Worm (Caenorhabditis elegans) whole organism, L1 larva: ENCODE data around the gene T23F11.4.
A peak's percentile ranks its signal among the peaks of the same experiment; 100 is the strongest.

Experiments
- F16B12.6 ChIP-seq: fragments of 150-350 bp; optimal IDR thresholded peaks from 2 replicates; lab custom pipeline; 2014; ENCODE audit warnings: missing biosample characterization, missing genetic modification characterization
- aha-1 ChIP-seq: fragments of 150-350 bp; optimal IDR thresholded peaks from 2 replicates; lab custom pipeline; 2014; ENCODE audit warnings: missing biosample characterization, missing genetic modification characterization
- aly-2 ChIP-seq: fragments of 150-350 bp; optimal IDR thresholded peaks from 2 replicates; lab custom pipeline; 2014; ENCODE audit warnings: missing biosample characterization, missing genetic modification characterization
- ceh-63 ChIP-seq: fragments of 200-800 bp; sonication (Bioruptor generic); optimal IDR thresholded peaks from 2 replicates; lab custom pipeline; 2018; ENCODE audit warnings: mild to moderate bottlenecking, missing genetic modification characterization, missing compliant biosample characterization
- ceh-88 ChIP-seq: fragments of 200-800 bp; sonication (Bioruptor generic); IDR thresholded peaks from 2 replicates; pipeline ENCODE4 v1.3.6; 2022; ENCODE audit warnings: missing genetic modification characterization, missing compliant biosample characterization
- ceh-90 ChIP-seq: sonication (generic microtip); optimal IDR thresholded peaks from 2 replicates; lab custom pipeline; 2016; ENCODE audit warnings: missing genetic modification characterization, missing compliant biosample characterization
- dsc-1 ChIP-seq: sonication (generic microtip); optimal IDR thresholded peaks from 2 replicates; lab custom pipeline; 2016; ENCODE audit warnings: mild to moderate bottlenecking, missing genetic modification characterization, missing compliant biosample characterization
- efl-1 ChIP-seq, 4 experiments: fragments of 150-350 bp; optimal IDR thresholded peaks in 3 of 4; peaks in 1 of 4; 1 replicate in 1 of 4; 2 replicates in 3 of 4; lab custom pipeline; 2014; ENCODE audit warnings: missing biosample characterization in 2 of 4, missing genetic modification characterization in 2 of 4, missing genetic modification reagents in 2 of 4
- elt-2 ChIP-seq: sonication (generic microtip); optimal IDR thresholded peaks from 2 replicates; lab custom pipeline; 2016; ENCODE audit warnings: missing genetic modification characterization, mild to moderate bottlenecking, inconsistent platforms, missing compliant biosample characterization, missing genetic modification reagents
- fkh-10 ChIP-seq: sonication (generic microtip); optimal IDR thresholded peaks from 2 replicates; lab custom pipeline; 2017; ENCODE audit warnings: missing biosample characterization, missing genetic modification reagents, missing genetic modification characterization
- fkh-4 ChIP-seq: sonication (generic microtip); optimal IDR thresholded peaks from 2 replicates; lab custom pipeline; 2016; ENCODE audit warnings: missing compliant biosample characterization, missing genetic modification characterization, borderline replicate concordance
- fkh-8 ChIP-seq: sonication (generic microtip); optimal IDR thresholded peaks from 2 replicates; lab custom pipeline; 2016; ENCODE audit warnings: mild to moderate bottlenecking, missing genetic modification characterization, missing compliant biosample characterization
- fos-1 ChIP-seq: fragments of 150-350 bp; optimal IDR thresholded peaks from 2 replicates; lab custom pipeline; 2014; ENCODE audit warnings: missing biosample characterization, missing genetic modification characterization
- grh-1 ChIP-seq: fragments of 200-800 bp; sonication (Bioruptor generic); IDR thresholded peaks from 2 replicates; pipeline ENCODE4 v1.3.6; 2022; ENCODE audit warnings: missing genetic modification reagents, missing genetic modification characterization, missing compliant biosample characterization
- hlh-17 ChIP-seq: fragments of 200-800 bp; sonication (Bioruptor generic); optimal IDR thresholded peaks from 2 replicates; lab custom pipeline; 2018; ENCODE audit warnings: missing genetic modification characterization, mild to moderate bottlenecking, missing compliant biosample characterization, moderate library complexity, borderline replicate concordance
- irx-1 ChIP-seq: sonication (generic microtip); optimal IDR thresholded peaks from 2 replicates; lab custom pipeline; 2016; ENCODE audit warnings: missing genetic modification characterization, missing compliant biosample characterization
- lin-13 ChIP-seq: fragments of 150-350 bp; optimal IDR thresholded peaks from 2 replicates; lab custom pipeline; 2014; ENCODE audit warnings: missing biosample characterization, missing genetic modification reagents, missing genetic modification characterization
- lin-14 ChIP-seq: fragments of 200-800 bp; sonication (Bioruptor generic); optimal IDR thresholded peaks from 2 replicates; lab custom pipeline; 2018; ENCODE audit warnings: mild to moderate bottlenecking, missing genetic modification characterization, moderate library complexity, missing compliant biosample characterization
- lin-15B ChIP-seq: fragments of 150-350 bp; sonication (generic microtip); optimal IDR thresholded peaks from 3 replicates; lab custom pipeline; 2014; ENCODE audit warnings: missing biosample characterization, missing genetic modification characterization
- lin-35 ChIP-seq, 2 experiments: fragments of 150-350 bp; optimal IDR thresholded peaks; 2 replicates each; lab custom pipeline; 2014; ENCODE audit warnings: missing biosample characterization in 2 of 2, missing genetic modification characterization in 2 of 2, missing genetic modification reagents in 2 of 2
- lin-39 ChIP-seq: fragments of 150-350 bp; optimal IDR thresholded peaks from 2 replicates; lab custom pipeline; 2014; ENCODE audit warnings: missing biosample characterization, missing genetic modification reagents, missing genetic modification characterization
- lir-3 ChIP-seq: sonication (generic microtip); optimal IDR thresholded peaks from 2 replicates; lab custom pipeline; 2016; ENCODE audit warnings: mild to moderate bottlenecking, missing genetic modification characterization, moderate library complexity, missing compliant biosample characterization; ENCODE audit not compliant: poor library complexity
- lsy-2 ChIP-seq, 2 experiments: fragments of 150-350 bp; optimal IDR thresholded peaks; 2 replicates each; lab custom pipeline; 2014; ENCODE audit warnings: missing biosample characterization in 2 of 2, missing genetic modification characterization in 2 of 2
- mef-2 ChIP-seq: fragments of 150-350 bp; optimal IDR thresholded peaks from 2 replicates; lab custom pipeline; 2014; ENCODE audit warnings: missing biosample characterization, missing genetic modification characterization
- nhr-19 ChIP-seq: fragments of 200-800 bp; sonication (Bioruptor generic); conservative IDR thresholded peaks from 2 replicates; pipeline ENCODE4 v1.3.6; 2022; ENCODE audit warnings: missing genetic modification characterization, missing compliant biosample characterization
- nhr-20 ChIP-seq: sonication (generic microtip); optimal IDR thresholded peaks from 2 replicates; lab custom pipeline; 2016; ENCODE audit warnings: mild to moderate bottlenecking, missing genetic modification characterization, missing compliant biosample characterization
- nhr-28 ChIP-seq: fragments of 150-350 bp; optimal IDR thresholded peaks from 2 replicates; lab custom pipeline; 2014; ENCODE audit warnings: missing biosample characterization, missing genetic modification characterization
- nhr-47 ChIP-seq: sonication (generic microtip); optimal IDR thresholded peaks from 2 replicates; lab custom pipeline; 2016; ENCODE audit warnings: mild to moderate bottlenecking, missing genetic modification characterization, moderate library complexity, missing compliant biosample characterization
- pqm-1 ChIP-seq: sonication (generic microtip); optimal IDR thresholded peaks from 3 replicates; lab custom pipeline; 2017; ENCODE audit warnings: missing biosample characterization, missing genetic modification characterization
- rnt-1 ChIP-seq: sonication (generic microtip); optimal IDR thresholded peaks from 2 replicates; lab custom pipeline; 2016; ENCODE audit warnings: mild to moderate bottlenecking, missing genetic modification characterization, moderate library complexity, missing compliant biosample characterization
- snpc-4 ChIP-seq: fragments of 150-350 bp; optimal IDR thresholded peaks from 2 replicates; lab custom pipeline; 2014; ENCODE audit warnings: missing biosample characterization, missing genetic modification characterization
- sox-4 ChIP-seq: sonication (generic microtip); optimal IDR thresholded peaks from 2 replicates; lab custom pipeline; 2016; ENCODE audit warnings: missing genetic modification characterization, missing compliant biosample characterization
- swsn-7 ChIP-seq: sonication (generic microtip); optimal IDR thresholded peaks from 2 replicates; lab custom pipeline; 2016; ENCODE audit warnings: missing genetic modification characterization, missing compliant biosample characterization
- unc-130 ChIP-seq: fragments of 150-350 bp; optimal IDR thresholded peaks from 2 replicates; lab custom pipeline; 2017; ENCODE audit warnings: missing biosample characterization, missing genetic modification characterization, inconsistent platforms
- unc-62 ChIP-seq: fragments of 150-350 bp; optimal IDR thresholded peaks from 2 replicates; lab custom pipeline; 2014; ENCODE audit warnings: missing biosample characterization, missing genetic modification reagents, missing genetic modification characterization
- xbp-1 ChIP-seq: sonication (generic microtip); optimal IDR thresholded peaks from 2 replicates; lab custom pipeline; 2016; ENCODE audit warnings: missing genetic modification characterization, missing compliant biosample characterization
- ztf-4 ChIP-seq: fragments of 150-350 bp; optimal IDR thresholded peaks from 2 replicates; lab custom pipeline; 2014; ENCODE audit warnings: missing biosample characterization, missing genetic modification characterization

The T23F11.4 gene

DNA sequence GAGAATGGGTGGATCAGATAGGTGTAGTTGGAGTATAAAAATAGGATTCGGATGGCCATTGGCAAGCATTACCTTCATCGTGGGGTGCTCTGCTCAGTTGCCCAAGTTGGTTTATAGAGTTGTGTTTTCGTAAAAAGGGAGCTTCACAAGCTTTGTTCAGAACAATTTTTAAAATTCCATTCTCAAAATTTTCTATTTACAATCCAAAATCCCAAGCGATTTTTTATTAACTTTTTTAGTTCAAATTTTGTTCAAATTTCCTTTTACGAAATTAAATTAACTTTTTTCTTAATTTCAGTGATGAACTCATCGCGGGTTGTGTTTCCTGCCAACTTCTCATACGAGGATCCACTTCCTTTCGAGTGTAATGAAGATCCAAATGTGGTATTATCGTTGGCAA lies 12.3 kb upstream of the T23F11.4 start, which contains the start of gene srg-10:
Gene srg-10 (plus strand): TSS at position 301 of the 400 bp plus-strand sequence.
- TF ChIP-seq irx-1 (tag; lab: Kevin White, UChicago): no peak
- no peak for TF ChIP-seq xbp-1 (tag; lab: Kevin White, UChicago)
- no peak for TF ChIP-seq aha-1 (tag; lab: Kevin White, UChicago)
- no peak for TF ChIP-seq swsn-7 (tag; lab: Kevin White, UChicago)
- TF ChIP-seq dsc-1 (tag; lab: Kevin White, UChicago): no peak
- no peak for TF ChIP-seq fkh-10 (GFP tag; lab: Kevin White, UChicago)

DNA sequence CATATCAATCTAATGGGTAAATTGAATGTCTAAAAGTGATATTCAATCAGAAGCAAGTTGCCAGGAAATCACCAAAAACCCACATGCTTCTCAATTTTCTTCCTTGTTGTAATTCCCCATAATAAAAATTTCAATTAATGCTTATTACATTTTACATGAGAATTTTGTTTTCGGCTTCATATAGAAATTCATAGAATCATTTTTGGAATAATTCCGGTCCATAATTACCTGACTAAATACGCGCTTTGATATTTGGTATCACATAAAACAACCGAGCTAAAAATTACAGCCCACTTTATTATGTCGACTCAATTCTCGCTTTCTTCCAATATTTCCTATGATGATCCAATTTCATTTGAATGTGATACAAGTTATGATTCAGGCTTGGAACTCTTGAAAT lies 6.8 kb upstream of the T23F11.4 start, which contains the start of gene srg-13:
Gene srg-13 (plus strand): TSS at position 301 of the 400 bp plus-strand sequence.
- no peak for TF ChIP-seq mef-2 (tag; lab: Kevin White, UChicago)
- no peak for TF ChIP-seq rnt-1 (tag; lab: Kevin White, UChicago)
- TF ChIP-seq fkh-4: no peak
- no peak for TF ChIP-seq aly-2 (tag; lab: Kevin White, UChicago)
- no peak for TF ChIP-seq grh-1 (GFP tag; lab: Robert Waterston, UW)
- no peak for TF ChIP-seq unc-62 (GFP tag; lab: Kevin White, UChicago)

DNA sequence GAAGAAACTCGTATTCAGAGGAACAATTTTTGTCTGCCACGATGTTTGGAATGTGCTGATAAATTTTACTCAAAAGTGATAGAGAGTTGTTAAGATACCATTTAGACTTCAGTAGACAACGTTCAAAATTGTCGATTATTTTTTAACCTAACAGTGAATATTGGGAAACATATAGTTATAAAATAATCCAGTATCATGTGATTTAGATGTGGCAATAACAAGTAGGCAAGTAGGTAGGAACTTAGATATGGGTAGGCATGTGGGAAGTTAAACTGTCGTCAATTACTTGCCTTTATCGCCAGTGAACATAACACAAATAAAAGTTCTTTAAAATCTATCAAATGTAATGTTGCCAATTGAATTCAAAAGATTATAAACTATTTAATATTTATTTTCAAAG lies 6.3 kb upstream of the T23F11.4 start, which contains the start of gene T23F11.11:
Gene T23F11.11 (minus strand): TSS at position 101 of the 400 bp plus-strand sequence.
- no peak for TF ChIP-seq lsy-2 (tag; optimal IDR thresholded peaks at IDR 0.05; lab: Kevin White, UChicago)
- TF ChIP-seq lir-3 (tag; lab: Kevin White, UChicago): no peak
- TF ChIP-seq F16B12.6: no peak
- no peak for TF ChIP-seq fos-1 (tag; lab: Kevin White, UChicago)
- TF ChIP-seq nhr-28 (tag; lab: Kevin White, UChicago): no peak
- TF ChIP-seq lin-39 (tag; lab: Kevin White, UChicago): no peak
- TF ChIP-seq nhr-20 (tag; lab: Kevin White, UChicago): no peak
- TF ChIP-seq elt-2 (tag; lab: Kevin White, UChicago): no peak
- no peak for TF ChIP-seq hlh-17 (GFP tag; lab: Kevin White, UChicago)
- TF ChIP-seq irx-1 (tag; lab: Kevin White, UChicago): no peak
- TF ChIP-seq sox-4 (tag; lab: Kevin White, UChicago): no peak
- no peak for TF ChIP-seq nhr-19 (GFP tag; lab: Robert Waterston, UW)
- TF ChIP-seq lin-15B (tag; lab: Kevin White, UChicago): no peak
- no peak for TF ChIP-seq ztf-4 (tag; lab: Kevin White, UChicago)
- TF ChIP-seq nhr-47 (tag; lab: Kevin White, UChicago): no peak
- TF ChIP-seq lin-13 (GFP tag; lab: Kevin White, UChicago): no peak
- no peak for TF ChIP-seq ceh-63
- no peak for TF ChIP-seq snpc-4

DNA sequence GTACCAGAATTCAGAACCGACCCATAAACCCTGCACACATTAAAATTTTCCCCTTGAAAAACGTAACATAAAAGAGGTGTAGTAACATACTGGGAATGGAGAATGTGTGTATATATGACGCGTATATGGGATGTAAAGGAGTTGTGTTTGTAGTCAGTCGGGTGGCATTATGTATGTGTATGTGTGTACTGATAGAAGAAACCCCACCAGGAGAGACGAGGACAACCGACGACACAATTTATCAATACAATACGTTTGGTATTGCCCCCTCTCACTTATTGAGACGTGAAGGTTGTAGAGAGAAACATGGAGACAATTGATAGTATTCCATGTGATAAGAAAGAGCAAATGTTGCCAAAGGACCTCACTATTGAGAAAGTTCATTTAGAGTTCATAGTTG lies 2.9 kb upstream of the T23F11.4 start:
- TF ChIP-seq unc-130 (tag; lab: Kevin White, UChicago) (no peak), elt-2 (tag; lab: Kevin White, UChicago) (peak; percentile 46), fkh-8 (tag; lab: Kevin White, UChicago) (no peak), lin-14 (peak; percentile 3), ceh-90 (tag; lab: Kevin White, UChicago) (no peak), ceh-88 (GFP tag; lab: Robert Waterston, UW) (no peak), pqm-1 (tag; lab: Kevin White, UChicago) (peak; percentile 25), lin-35 (GFP tag; optimal IDR thresholded peaks at IDR 0.05; lab: Kevin White, UChicago) (peak in 1 of 2 experiments; percentile 20), efl-1 (optimal IDR thresholded peaks at IDR 0.05; lab: Kevin White, UChicago) (no peak), efl-1 (GFP tag; optimal IDR thresholded peaks at IDR 0.05 in 1 of 2; lab: Kevin White, UChicago) (peak in 1 of 2 experiments; percentile 59)
